Fruit fly (Drosophila melanogaster) whole organism, adult: ENCODE measurements around the gene CG32984.

Source experiments
- CG11617 ChIP-seq: fragments of 200-800 bp; sonication (Bioruptor generic); optimal IDR thresholded peaks from 2 replicates; lab custom pipeline; 2017; ENCODE audit warnings: mild to moderate bottlenecking, missing biosample characterization, missing genetic modification reagents, missing genetic modification characterization
- CG12768 ChIP-seq: fragments of 200-800 bp; sonication (Bioruptor generic); optimal IDR thresholded peaks from 2 replicates; lab custom pipeline; 2017; ENCODE audit warnings: missing biosample characterization, missing genetic modification characterization, mild to moderate bottlenecking, moderate library complexity, missing genetic modification reagents
- CG14711 ChIP-seq: fragments of 200-800 bp; sonication (Bioruptor generic); optimal IDR thresholded peaks from 2 replicates; lab custom pipeline; 2018; ENCODE audit warnings: missing biosample characterization, mild to moderate bottlenecking, missing genetic modification characterization, moderate library complexity
- CG1620 ChIP-seq: fragments of 200-800 bp; sonication (Bioruptor generic); optimal IDR thresholded peaks from 2 replicates; lab custom pipeline; 2016; ENCODE audit warnings: missing biosample characterization, missing genetic modification characterization
- CG33017 ChIP-seq: fragments of 200-800 bp; sonication (Bioruptor generic); optimal IDR thresholded peaks from 2 replicates; lab custom pipeline; 2018; ENCODE audit warnings: missing biosample characterization, mild to moderate bottlenecking, missing genetic modification characterization, moderate library complexity
- CG5204 ChIP-seq: fragments of 200-800 bp; sonication (Bioruptor generic); optimal IDR thresholded peaks from 2 replicates; lab custom pipeline; 2016; ENCODE audit warnings: missing biosample characterization, missing genetic modification characterization
- CG7045 ChIP-seq: fragments of 200-800 bp; sonication (Bioruptor generic); optimal IDR thresholded peaks from 2 replicates; lab custom pipeline; 2017; ENCODE audit warnings: missing biosample characterization, mild to moderate bottlenecking, missing genetic modification characterization
- CG7101 ChIP-seq: fragments of 200-800 bp; sonication (Bioruptor generic); optimal IDR thresholded peaks from 2 replicates; lab custom pipeline; 2018; ENCODE audit warnings: missing biosample characterization, mild to moderate bottlenecking, missing genetic modification characterization, moderate library complexity
- Clk ChIP-seq: fragments of 200-800 bp; sonication (Bioruptor generic); optimal IDR thresholded peaks from 2 replicates; lab custom pipeline; 2017; ENCODE audit warnings: missing biosample characterization, missing genetic modification characterization
- Crg-1 ChIP-seq: fragments of 200-800 bp; sonication (Bioruptor generic); optimal IDR thresholded peaks from 2 replicates; lab custom pipeline; 2016; ENCODE audit warnings: missing biosample characterization, missing genetic modification characterization
- Hr96 ChIP-seq: fragments of 200-800 bp; sonication (Bioruptor generic); optimal IDR thresholded peaks from 2 replicates; lab custom pipeline; 2016; ENCODE audit warnings: missing biosample characterization, missing genetic modification characterization
- Mnt ChIP-seq: fragments of 200-800 bp; sonication (Bioruptor generic); optimal IDR thresholded peaks from 2 replicates; lab custom pipeline; 2016; ENCODE audit warnings: missing biosample characterization, mild to moderate bottlenecking, missing genetic modification characterization
- bab1 ChIP-seq: fragments of 200-800 bp; sonication (Bioruptor generic); optimal IDR thresholded peaks from 3 replicates; lab custom pipeline; 2019; ENCODE audit warnings: missing biosample characterization, mild to moderate bottlenecking, missing genetic modification characterization, moderate library complexity
- cic ChIP-seq: fragments of 200-800 bp; sonication (Bioruptor generic); optimal IDR thresholded peaks from 2 replicates; lab custom pipeline; 2017; ENCODE audit warnings: missing biosample characterization, mild to moderate bottlenecking, missing genetic modification characterization, moderate library complexity
- cnc ChIP-seq, 2 experiments: fragments of >200 bp; optimal IDR thresholded peaks; 2 replicates each; lab custom pipeline; 2017
- kay ChIP-seq: fragments of 200-800 bp; sonication (Bioruptor generic); peaks from one replicate; lab custom pipeline; 2016; ENCODE audit warnings: missing biosample characterization, missing genetic modification characterization, borderline replicate concordance
- ovo ChIP-seq: fragments of 200-800 bp; sonication (Bioruptor generic); optimal IDR thresholded peaks from 2 replicates; lab custom pipeline; 2016; ENCODE audit warnings: missing biosample characterization, missing genetic modification characterization
- pad ChIP-seq: fragments of 200-800 bp; sonication (Bioruptor generic); optimal IDR thresholded peaks from 3 replicates; lab custom pipeline; 2017; ENCODE audit warnings: missing biosample characterization, missing genetic modification characterization, mild to moderate bottlenecking, moderate library complexity, missing genetic modification reagents
- tj ChIP-seq: fragments of 200-800 bp; sonication (Bioruptor generic); optimal IDR thresholded peaks from 3 replicates; lab custom pipeline; 2017; ENCODE audit warnings: missing biosample characterization, mild to moderate bottlenecking, missing genetic modification characterization, moderate library complexity
- toe ChIP-seq: fragments of 200-800 bp; sonication (Bioruptor generic); optimal IDR thresholded peaks from 2 replicates; lab custom pipeline; 2016; ENCODE audit warnings: missing biosample characterization, missing genetic modification characterization

Gene CG32984

DNA sequence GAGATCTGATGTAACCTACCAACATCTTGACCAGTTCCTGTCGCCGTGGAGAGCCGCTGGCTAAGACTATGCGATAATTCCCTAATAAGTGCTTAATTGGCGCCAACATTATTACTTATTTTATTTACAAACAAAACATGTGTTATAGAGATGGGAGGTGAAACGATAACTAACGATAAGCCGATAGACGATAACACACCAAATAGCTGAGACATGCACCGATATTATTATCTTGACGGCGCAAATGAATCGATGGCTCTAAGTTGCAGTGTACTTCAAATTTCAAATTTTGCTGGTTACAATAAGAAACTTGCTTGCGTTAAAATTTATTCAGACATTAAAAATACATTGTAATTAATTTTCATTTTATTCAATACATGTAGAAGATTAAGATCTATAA lies 21.6 kb upstream of the CG32984 start, which contains the start of gene CG9515:
Gene CG9515 (minus strand): TSS at position 148 of the 400 bp plus-strand sequence.
- TF ChIP-seq kay (GFP tag; lab: Kevin White, UChicago) (peak; percentile 64), bab1 (GFP tag; lab: Kevin White, UChicago) (peak; percentile 73), CG1620 (no peak), CG11617 (GFP tag; lab: Kevin White, UChicago) (no peak), CG5204 (GFP tag; lab: Kevin White, UChicago) (no peak), tj (GFP tag; lab: Kevin White, UChicago) (no peak), ovo (GFP tag; lab: Kevin White, UChicago) (no peak), Clk (GFP tag; lab: Kevin White, UChicago) (no peak), toe (GFP tag; lab: Kevin White, UChicago) (peak; percentile 11), CG12768 (no peak), CG7045 (GFP tag; lab: Kevin White, UChicago) (no peak), CG33017 (tag; lab: Kevin White, UChicago) (peak; percentile 9), CG7101 (tag; lab: Kevin White, UChicago) (no peak), CG14711 (tag; lab: Kevin White, UChicago) (no peak), pad (no peak), Mnt (GFP tag; lab: Kevin White, UChicago) (peak; percentile 80), Crg-1 (GFP tag; lab: Kevin White, UChicago) (no peak), cic (GFP tag; lab: Kevin White, UChicago) (peak; percentile 69), cnc (optimal IDR thresholded peaks at IDR 0.05; lab: Kevin White, UChicago) (no peak), Hr96 (GFP tag; lab: Kevin White, UChicago) (no peak)

DNA sequence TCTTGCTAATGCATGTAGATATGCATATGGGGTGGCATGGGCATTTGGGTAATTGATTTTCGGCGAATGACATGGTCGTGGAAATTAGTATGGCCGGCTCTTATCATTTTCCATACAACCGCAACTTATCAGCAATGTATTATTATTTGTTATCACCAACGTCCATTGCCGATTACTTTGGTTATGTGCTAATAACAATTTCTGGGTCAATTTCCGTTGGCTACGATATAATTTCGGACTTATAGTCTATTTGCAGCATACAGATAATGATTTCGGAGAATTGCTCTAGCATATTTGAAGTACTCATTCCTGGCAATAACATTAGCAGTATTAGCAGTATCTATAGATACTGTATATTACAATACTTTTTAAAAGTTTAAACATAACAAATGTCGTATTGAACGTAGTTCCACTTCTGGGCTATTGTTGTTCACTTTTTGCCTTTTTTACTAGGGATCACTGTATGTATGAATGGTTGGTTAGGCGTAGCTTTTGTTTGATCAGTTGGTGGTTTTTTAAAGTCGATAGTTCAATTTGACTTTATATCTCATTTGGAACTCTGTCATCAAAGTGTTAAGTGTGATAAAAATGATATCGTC lies 17.9 kb upstream of the CG32984 start, which contains the start of gene CG46397:
Gene CG46397 (plus strand): TSS at position 549 of the 599 bp plus-strand sequence.
- TF ChIP-seq pad (no peak), ovo (GFP tag; lab: Kevin White, UChicago) (no peak), bab1 (GFP tag; lab: Kevin White, UChicago) (no peak), cic (GFP tag; lab: Kevin White, UChicago) (no peak), CG14711 (tag; lab: Kevin White, UChicago) (no peak), kay (GFP tag; lab: Kevin White, UChicago) (no peak)

DNA sequence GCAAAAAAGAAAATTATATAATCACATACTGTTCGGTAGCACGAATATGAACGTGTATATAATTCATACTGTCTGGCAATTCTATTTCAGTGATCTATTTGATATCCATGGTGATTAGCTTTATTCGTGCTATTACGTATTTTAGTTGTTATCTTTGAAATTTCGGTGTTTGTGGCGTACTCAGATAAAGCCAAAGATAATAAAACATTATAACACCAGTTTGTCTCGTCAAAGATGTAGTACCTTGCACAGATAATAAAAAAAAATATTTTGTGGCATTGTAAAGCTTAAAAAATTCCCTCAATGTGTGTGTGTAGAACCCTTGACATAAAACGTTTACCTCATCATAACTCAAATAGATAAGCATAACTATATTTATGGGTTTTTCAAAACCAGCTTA lies 16.8 kb upstream of the CG32984 start:
- TF ChIP-seq pad, result no peak
- TF ChIP-seq kay (GFP tag; lab: Kevin White, UChicago), result peak; percentile 8

DNA sequence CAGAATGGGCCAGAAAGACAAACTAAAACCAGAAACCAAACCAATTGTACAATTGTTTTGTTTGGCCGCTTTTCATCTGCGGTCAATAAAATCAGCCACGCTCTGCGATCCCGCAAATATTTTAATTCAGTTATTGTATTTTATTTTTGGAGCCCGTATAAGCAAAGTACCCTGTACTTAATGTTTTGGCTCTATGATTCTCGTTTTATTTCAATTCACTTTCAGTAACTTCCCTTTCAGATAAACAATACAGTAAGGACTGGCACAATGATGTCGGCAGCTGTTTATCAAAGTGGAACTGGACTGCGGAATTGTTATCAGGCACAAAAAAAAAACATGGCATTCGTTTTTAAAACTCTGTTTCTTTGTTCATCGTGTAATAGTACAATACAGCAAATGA lies 16.1 kb upstream of the CG32984 start:
- TF ChIP-seq cnc (optimal IDR thresholded peaks at IDR 0.05; lab: Kevin White, UChicago) (no peak), bab1 (GFP tag; lab: Kevin White, UChicago) (no peak), CG1620 (no peak), CG5204 (GFP tag; lab: Kevin White, UChicago) (no peak), CG7101 (tag; lab: Kevin White, UChicago) (no peak), CG12768 (no peak), kay (GFP tag; lab: Kevin White, UChicago) (no peak), CG7045 (GFP tag; lab: Kevin White, UChicago) (no peak), Crg-1 (GFP tag; lab: Kevin White, UChicago) (no peak), CG33017 (tag; lab: Kevin White, UChicago) (no peak), cic (GFP tag; lab: Kevin White, UChicago) (no peak), Clk (GFP tag; lab: Kevin White, UChicago) (no peak), toe (GFP tag; lab: Kevin White, UChicago) (no peak), pad (no peak)

DNA sequence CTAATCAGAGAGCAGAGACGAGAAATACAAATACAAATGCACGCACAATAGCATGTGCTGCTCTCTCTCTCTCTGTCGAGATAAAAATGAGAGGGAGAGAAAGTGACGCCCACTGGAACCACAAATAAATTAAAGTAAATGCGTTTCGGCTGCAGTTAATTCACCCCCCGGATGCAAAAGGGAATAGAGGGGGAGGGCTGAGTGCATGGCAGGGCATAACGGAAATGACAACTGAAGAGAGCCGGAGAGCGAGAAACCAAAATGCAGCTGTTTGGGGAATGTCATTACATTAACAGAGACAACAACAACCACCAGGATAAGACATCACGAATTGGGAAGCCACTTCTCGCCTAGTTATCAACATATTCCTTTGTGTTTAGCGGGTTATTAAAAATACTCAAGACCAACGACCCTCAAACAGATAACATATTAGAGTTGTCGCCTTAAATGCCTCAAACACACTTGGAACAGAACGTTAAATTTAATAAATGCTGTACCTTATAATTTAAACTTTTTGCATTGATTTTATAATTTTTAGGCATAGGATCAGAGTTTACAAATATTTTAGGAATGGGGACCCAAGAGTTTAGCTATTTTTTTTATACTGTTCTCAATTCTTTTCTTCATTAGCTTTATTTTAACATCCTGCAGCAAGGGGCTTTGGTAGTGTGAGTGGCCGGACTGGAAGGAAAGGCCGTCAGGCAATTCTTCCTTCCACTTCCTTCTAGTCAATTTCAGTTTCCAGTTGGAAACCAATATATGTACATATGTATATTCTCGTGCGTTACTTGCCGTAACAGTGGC lies 14.6 kb upstream of the CG32984 start:
- TF ChIP-seq Hr96 (GFP tag; lab: Kevin White, UChicago) (no peak), CG1620 (no peak), bab1 (GFP tag; lab: Kevin White, UChicago) (no peak), CG11617 (GFP tag; lab: Kevin White, UChicago) (peak; percentile 6), kay (GFP tag; lab: Kevin White, UChicago) (no peak), ovo (GFP tag; lab: Kevin White, UChicago) (peak; percentile 66), CG7045 (GFP tag; lab: Kevin White, UChicago) (no peak), CG7101 (tag; lab: Kevin White, UChicago) (no peak), CG14711 (tag; lab: Kevin White, UChicago) (no peak), Mnt (GFP tag; lab: Kevin White, UChicago) (peak; percentile 60), CG12768 (peak; percentile 22), Crg-1 (GFP tag; lab: Kevin White, UChicago) (no peak), CG5204 (GFP tag; lab: Kevin White, UChicago) (no peak), cic (GFP tag; lab: Kevin White, UChicago) (peak; percentile 77), Clk (GFP tag; lab: Kevin White, UChicago) (no peak), cnc (optimal IDR thresholded peaks at IDR 0.05; lab: Kevin White, UChicago) (no peak), tj (GFP tag; lab: Kevin White, UChicago) (no peak), toe (GFP tag; lab: Kevin White, UChicago) (no peak), CG33017 (tag; lab: Kevin White, UChicago) (no peak), pad (peak; percentile 77)
